Fruit fly (Drosophila melanogaster) whole organism, wandering third instar larva: ENCODE results near the gene hob.

Source experiments
- Abd-B ChIP-seq: fragments of >200 bp; optimal IDR thresholded peaks from 2 replicates; lab custom pipeline; 2017; ENCODE audit warnings: missing biosample characterization, missing genetic modification characterization
- dsf ChIP-seq: sonication (Bioruptor generic); optimal IDR thresholded peaks from 2 replicates; lab custom pipeline; 2016; ENCODE audit warnings: missing biosample characterization, missing genetic modification characterization, borderline replicate concordance

- TF ChIP-seq Abd-B: no peak
- no peak for TF ChIP-seq dsf
Measured at dm6 chr3L:3206263-3206662, 12.5 kb downstream of the hob start, which contains the start of gene CG33160.
